Worm (Caenorhabditis elegans): ENCODE results near the gene str-18.

str-18 gene

ce11 chrV:15699799-15700198, 42.0 kb downstream of the str-18 start, which contains the start of gene nhr-199:
nhr-199 (minus strand) TSS chrV:15699899.
- TF ChIP-seq hlh-1 (tag; optimal IDR thresholded peaks at IDR 0.05) (no peak), ham-2 (GFP tag; optimal IDR thresholded peaks at IDR 0.05) (no peak), lin-32 (GFP tag; optimal IDR thresholded peaks at IDR 0.05) (no peak), cnd-1 (tag; optimal IDR thresholded peaks at IDR 0.05) (no peak)

DNA sequence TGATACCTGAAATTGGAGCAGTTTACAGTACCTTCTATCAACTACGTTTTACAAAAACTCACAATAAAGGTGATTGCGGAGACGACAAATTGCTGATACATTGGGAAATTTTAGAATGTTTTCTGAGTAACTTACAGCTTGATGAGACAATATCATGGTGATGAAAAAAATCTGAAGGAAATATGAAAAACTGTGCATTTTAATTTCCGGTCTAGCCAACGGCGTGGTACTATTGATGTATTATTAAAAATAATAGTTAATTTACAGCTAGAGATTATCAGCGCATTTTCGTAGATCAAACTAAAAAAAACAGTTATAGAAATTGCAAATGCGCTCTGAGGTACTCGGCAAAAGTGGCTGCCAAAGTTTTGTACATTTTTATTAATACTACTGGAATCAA, 43.7 kb downstream of the str-18 start, which contains the start of gene srx-29:
TSS of gene srx-29 (minus strand) at position 101 of the 400 bp plus-strand sequence.
- TF ChIP-seq ceh-43 (GFP tag; optimal IDR thresholded peaks at IDR 0.05) (no peak), sptf-1 (tag; optimal IDR thresholded peaks at IDR 0.05) (no peak), nhr-76 (tag; optimal IDR thresholded peaks at IDR 0.05) (no peak), nhr-28 (tag; optimal IDR thresholded peaks at IDR 0.05) (no peak), pha-4 (tag; optimal IDR thresholded peaks at IDR 0.05) (no peak), lin-32 (GFP tag; optimal IDR thresholded peaks at IDR 0.05) (no peak), nhr-2 (tag; optimal IDR thresholded peaks at IDR 0.05) (no peak), drap-1 (GFP tag; optimal IDR thresholded peaks at IDR 0.05) (no peak), lsy-2 (tag; optimal IDR thresholded peaks at IDR 0.05) (no peak), nhr-12 (tag; optimal IDR thresholded peaks at IDR 0.05) (no peak)

- TF ChIP-seq elt-1 (tag; optimal IDR thresholded peaks at IDR 0.05; ENCODE audit: borderline replicate concordance, insufficient read depth) (no peak), hlh-1 (tag; optimal IDR thresholded peaks at IDR 0.05) (no peak), nhr-28 (tag; optimal IDR thresholded peaks at IDR 0.05) (no peak), lin-13 (tag; optimal IDR thresholded peaks at IDR 0.05) (no peak), tbx-8 (GFP tag; optimal IDR thresholded peaks at IDR 0.05) (no peak), sptf-1 (tag; optimal IDR thresholded peaks at IDR 0.05) (no peak), mep-1 (tag; optimal IDR thresholded peaks at IDR 0.05) (no peak), lsy-2 (tag; optimal IDR thresholded peaks at IDR 0.05) (no peak), ceh-83 (GFP tag; optimal IDR thresholded peaks at IDR 0.05) (no peak), nhr-12 (tag; optimal IDR thresholded peaks at IDR 0.05) (no peak), pha-4 (tag; optimal IDR thresholded peaks at IDR 0.05) (no peak), unc-62 (GFP tag; optimal IDR thresholded peaks at IDR 0.05) (no peak), bed-3 (GFP tag; optimal IDR thresholded peaks at IDR 0.05) (no peak)
These were observed 48.1 kb downstream of the str-18 start, which contains the start of gene nhr-198 for ce11 chrV:15693682-15694081. nhr-198 (plus strand) TSS chrV:15693994.
